Worm (Caenorhabditis elegans) whole organism, early embryonic: ENCODE results near the gene ZK697.1.
A peak's percentile ranks its signal among the peaks of the same experiment; 100 is the strongest.

Source experiments
- B0310.2 ChIP-seq: sonication (generic microtip); optimal IDR thresholded peaks from 2 replicates; lab custom pipeline; 2016; ENCODE audit warnings: mild to moderate bottlenecking, missing genetic modification characterization, missing compliant biosample characterization
- F13C5.2 ChIP-seq: sonication (generic microtip); optimal IDR thresholded peaks from 2 replicates; lab custom pipeline; 2017; ENCODE audit warnings: mild to moderate bottlenecking, missing genetic modification characterization, inconsistent platforms, missing compliant biosample characterization
- aly-1 ChIP-seq: sonication (generic microtip); optimal IDR thresholded peaks from 2 replicates; lab custom pipeline; 2016; ENCODE audit warnings: missing genetic modification characterization, missing compliant biosample characterization
- ama-1 ChIP-seq: fragments of 150-350 bp; optimal IDR thresholded peaks from 2 replicates; lab custom pipeline; 2014
- ceh-13 ChIP-seq: fragments of 200-800 bp; sonication (Bioruptor generic); optimal IDR thresholded peaks from 2 replicates; lab custom pipeline; 2018; ENCODE audit warnings: mild to moderate bottlenecking, missing genetic modification characterization, missing compliant biosample characterization
- ceh-36 ChIP-seq: sonication (generic microtip); optimal IDR thresholded peaks from 2 replicates; lab custom pipeline; 2016; ENCODE audit warnings: missing genetic modification characterization, inconsistent platforms, missing compliant biosample characterization
- ets-7 ChIP-seq: sonication (generic microtip); optimal IDR thresholded peaks from 2 replicates; lab custom pipeline; 2016; ENCODE audit warnings: missing genotype, missing genetic modification characterization, missing compliant biosample characterization
- flt-1 ChIP-seq: fragments of 200-800 bp; sonication (Bioruptor generic); IDR thresholded peaks from 2 replicates; pipeline ENCODE4 v1.3.6; 2022; ENCODE audit warnings: missing genetic modification characterization, missing compliant biosample characterization
- hmbx-1 ChIP-seq: sonication (generic microtip); optimal IDR thresholded peaks from 2 replicates; lab custom pipeline; 2016; ENCODE audit warnings: mild to moderate bottlenecking, missing genetic modification characterization, missing compliant biosample characterization
- hmg-4 ChIP-seq: fragments of 200-800 bp; sonication (Bioruptor generic); optimal IDR thresholded peaks from 2 replicates; lab custom pipeline; 2018; ENCODE audit warnings: mild to moderate bottlenecking, missing genetic modification characterization, missing compliant biosample characterization
- hnd-1 ChIP-seq: sonication (generic microtip); optimal IDR thresholded peaks from 2 replicates; lab custom pipeline; 2016; ENCODE audit warnings: missing genetic modification characterization, missing compliant biosample characterization
- pes-1 ChIP-seq: fragments of 200-800 bp; sonication (Bioruptor generic); IDR thresholded peaks from 2 replicates; pipeline ENCODE4 v1.3.6; 2022; ENCODE audit warnings: missing genetic modification reagents, missing genetic modification characterization, missing compliant biosample characterization
- scrt-1 ChIP-seq: fragments of 200-800 bp; sonication (Bioruptor generic); IDR thresholded peaks from 2 replicates; pipeline ENCODE4 v1.3.6; 2022; ENCODE audit warnings: missing genetic modification characterization, missing compliant biosample characterization
- sea-1 ChIP-seq: fragments of 200-800 bp; sonication (Bioruptor generic); conservative IDR thresholded peaks from 2 replicates; pipeline ENCODE4 v1.3.6; 2022; ENCODE audit warnings: missing genetic modification characterization, missing compliant biosample characterization
- tbx-11 ChIP-seq: fragments of 200-800 bp; sonication (Bioruptor generic); IDR thresholded peaks from 2 replicates; pipeline ENCODE4 v1.3.6; 2022; ENCODE audit warnings: missing genetic modification characterization, missing compliant biosample characterization
- tbx-37 ChIP-seq: fragments of 200-800 bp; sonication (Bioruptor generic); conservative IDR thresholded peaks from 2 replicates; pipeline ENCODE4 v1.3.6; 2022; ENCODE audit warnings: missing genetic modification reagents, missing genetic modification characterization, missing compliant biosample characterization
- tra-4 ChIP-seq: sonication (generic microtip); optimal IDR thresholded peaks from 2 replicates; lab custom pipeline; 2017; ENCODE audit warnings: missing genetic modification characterization, missing compliant biosample characterization

ZK697.1 gene

ce11 chrV:1752496-1752895, at the start of gene ZK697.1:
Gene ZK697.1, plus strand, starts transcription at chrV:1752796.
- TF ChIP-seq ceh-36 (tag; lab: Kevin White, UChicago) (no peak), hmg-4 (GFP tag; lab: Kevin White, UChicago) (no peak), tbx-37 (GFP tag; lab: Robert Waterston, UW) (no peak), pes-1 (GFP tag; lab: Robert Waterston, UW) (no peak), F13C5.2 (tag; lab: Kevin White, UChicago) (no peak), ama-1 (no peak), scrt-1 (GFP tag; lab: Robert Waterston, UW) (no peak), hmbx-1 (tag; lab: Kevin White, UChicago) (no peak), aly-1 (tag; lab: Kevin White, UChicago) (no peak), ets-7 (tag; lab: Kevin White, UChicago) (no peak), hnd-1 (tag; lab: Kevin White, UChicago) (no peak), B0310.2 (tag; lab: Kevin White, UChicago) (no peak), tbx-11 (no peak), ceh-13 (GFP tag; lab: Kevin White, UChicago) (no peak), flt-1 (GFP tag; lab: Robert Waterston, UW) (no peak), sea-1 (GFP tag; lab: Robert Waterston, UW) (no peak), tra-4 (tag; lab: Kevin White, UChicago) (no peak)

ce11 chrV:1708441-1708840, 44.2 kb upstream of the ZK697.1 start, which contains the start of gene srw-99:
Gene srw-99, plus strand, starts transcription at chrV:1708741.
- no peak for TF ChIP-seq ceh-36 (tag; lab: Kevin White, UChicago)
- no peak for TF ChIP-seq ets-7 (tag; lab: Kevin White, UChicago)
- no peak for TF ChIP-seq hmbx-1 (tag; lab: Kevin White, UChicago)
- TF ChIP-seq pes-1 (GFP tag; lab: Robert Waterston, UW), result no peak
- TF ChIP-seq tbx-37 (GFP tag; lab: Robert Waterston, UW), result no peak
- no peak for TF ChIP-seq tbx-11
- no peak for TF ChIP-seq ama-1
- no peak for TF ChIP-seq B0310.2 (tag; lab: Kevin White, UChicago)
- TF ChIP-seq F13C5.2 (tag; lab: Kevin White, UChicago), result no peak
- TF ChIP-seq sea-1 (GFP tag; lab: Robert Waterston, UW), result no peak

ce11 chrV:1710909-1711308, 41.7 kb upstream of the ZK697.1 start, which contains the start of gene srw-100:
Gene srw-100, plus strand, starts transcription at chrV:1711209.
- TF ChIP-seq tbx-11 (no peak), scrt-1 (GFP tag; lab: Robert Waterston, UW) (no peak), ama-1 (no peak), hmbx-1 (tag; lab: Kevin White, UChicago) (no peak)

ce11 chrV:1713761-1714160, 38.8 kb upstream of the ZK697.1 start:
- TF ChIP-seq tbx-11 (peak; percentile 71; the same call in 1 of the 2 replicates), scrt-1 (GFP tag; lab: Robert Waterston, UW) (peak; percentile 68), sea-1 (GFP tag; lab: Robert Waterston, UW) (peak; percentile 88)

ce11 chrV:1716892-1717291, 35.7 kb upstream of the ZK697.1 start, which contains the start of gene srw-103:
Gene srw-103, plus strand, starts transcription at chrV:1717192.
- TF ChIP-seq hmg-4 (GFP tag; lab: Kevin White, UChicago), result no peak
- TF ChIP-seq hnd-1 (tag; lab: Kevin White, UChicago), result no peak
- TF ChIP-seq B0310.2 (tag; lab: Kevin White, UChicago), result no peak
- no peak for TF ChIP-seq tra-4 (tag; lab: Kevin White, UChicago)
- no peak for TF ChIP-seq F13C5.2 (tag; lab: Kevin White, UChicago)
- TF ChIP-seq hmbx-1 (tag; lab: Kevin White, UChicago), result no peak
- no peak for TF ChIP-seq aly-1 (tag; lab: Kevin White, UChicago)
- TF ChIP-seq ceh-36 (tag; lab: Kevin White, UChicago), result no peak
- TF ChIP-seq ets-7 (tag; lab: Kevin White, UChicago), result no peak
- no peak for TF ChIP-seq flt-1 (GFP tag; lab: Robert Waterston, UW)
- TF ChIP-seq ceh-13 (GFP tag; lab: Kevin White, UChicago), result no peak
- TF ChIP-seq scrt-1 (GFP tag; lab: Robert Waterston, UW), result no peak
- TF ChIP-seq tbx-37 (GFP tag; lab: Robert Waterston, UW), result no peak
- no peak for TF ChIP-seq tbx-11
- TF ChIP-seq pes-1 (GFP tag; lab: Robert Waterston, UW), result no peak
- no peak for TF ChIP-seq sea-1 (GFP tag; lab: Robert Waterston, UW)
- no peak for TF ChIP-seq ama-1

ce11 chrV:1718232-1718631, 34.4 kb upstream of the ZK697.1 start:
- TF ChIP-seq hmg-4 (GFP tag; lab: Kevin White, UChicago), result no peak
- TF ChIP-seq sea-1 (GFP tag; lab: Robert Waterston, UW), result no peak
- no peak for TF ChIP-seq ceh-13 (GFP tag; lab: Kevin White, UChicago)
- TF ChIP-seq tbx-37 (GFP tag; lab: Robert Waterston, UW), result no peak
- TF ChIP-seq B0310.2 (tag; lab: Kevin White, UChicago), result no peak
- TF ChIP-seq ama-1, result no peak
- TF ChIP-seq tbx-11, result no peak
- no peak for TF ChIP-seq aly-1 (tag; lab: Kevin White, UChicago)
- TF ChIP-seq ets-7 (tag; lab: Kevin White, UChicago), result no peak
- no peak for TF ChIP-seq flt-1 (GFP tag; lab: Robert Waterston, UW)
- TF ChIP-seq pes-1 (GFP tag; lab: Robert Waterston, UW), result no peak
- no peak for TF ChIP-seq tra-4 (tag; lab: Kevin White, UChicago)

ce11 chrV:1719927-1720326, 32.7 kb upstream of the ZK697.1 start, which contains the start of gene srw-102:
Gene srw-102, plus strand, starts transcription at chrV:1720227.
- no peak for TF ChIP-seq ceh-13 (GFP tag; lab: Kevin White, UChicago)
- TF ChIP-seq ets-7 (tag; lab: Kevin White, UChicago), result no peak
- no peak for TF ChIP-seq tra-4 (tag; lab: Kevin White, UChicago)
- TF ChIP-seq scrt-1 (GFP tag; lab: Robert Waterston, UW), result no peak
- no peak for TF ChIP-seq sea-1 (GFP tag; lab: Robert Waterston, UW)
- TF ChIP-seq aly-1 (tag; lab: Kevin White, UChicago), result no peak
- no peak for TF ChIP-seq flt-1 (GFP tag; lab: Robert Waterston, UW)
- TF ChIP-seq hmbx-1 (tag; lab: Kevin White, UChicago), result no peak
- TF ChIP-seq tbx-37 (GFP tag; lab: Robert Waterston, UW), result no peak
- no peak for TF ChIP-seq hnd-1 (tag; lab: Kevin White, UChicago)
- TF ChIP-seq ceh-36 (tag; lab: Kevin White, UChicago), result no peak
- TF ChIP-seq ama-1, result no peak
- TF ChIP-seq F13C5.2 (tag; lab: Kevin White, UChicago), result no peak
- no peak for TF ChIP-seq hmg-4 (GFP tag; lab: Kevin White, UChicago)
- no peak for TF ChIP-seq pes-1 (GFP tag; lab: Robert Waterston, UW)
- TF ChIP-seq B0310.2 (tag; lab: Kevin White, UChicago), result no peak
- TF ChIP-seq tbx-11, result no peak
